Worm (Caenorhabditis elegans) whole organism, late embryonic: ENCODE measurements around the gene F11A10.6.

Source experiments
- C38D4.7 ChIP-seq: fragments of 200-800 bp; sonication (Bioruptor generic); optimal IDR thresholded peaks from 2 replicates; lab custom pipeline; 2018; ENCODE audit warnings: mild to moderate bottlenecking, missing genetic modification characterization, moderate library complexity, missing compliant biosample characterization
- F13H6.1 ChIP-seq: sonication (generic microtip); optimal IDR thresholded peaks from 2 replicates; lab custom pipeline; 2016; ENCODE audit warnings: missing genetic modification characterization, missing compliant biosample characterization
- K09A11.1 ChIP-seq: sonication (generic microtip); optimal IDR thresholded peaks from 2 replicates; lab custom pipeline; 2017; ENCODE audit warnings: antibody characterized with exemption, mild to moderate bottlenecking, missing genetic modification characterization, missing compliant biosample characterization; ENCODE audit not compliant: insufficient read depth
- Y22D7AL.16 ChIP-seq: sonication (generic microtip); optimal IDR thresholded peaks from 2 replicates; lab custom pipeline; 2016; ENCODE audit warnings: missing genetic modification characterization, missing compliant biosample characterization
- ama-1 ChIP-seq: fragments of 150-350 bp; optimal IDR thresholded peaks from 2 replicates; lab custom pipeline; 2014
- ceh-14 ChIP-seq: sonication (generic microtip); optimal IDR thresholded peaks from 2 replicates; lab custom pipeline; 2016; ENCODE audit warnings: missing genotype, missing genetic modification characterization, missing compliant biosample characterization
- ceh-18 ChIP-seq: sonication (generic microtip); optimal IDR thresholded peaks from 2 replicates; lab custom pipeline; 2016; ENCODE audit warnings: missing genetic modification characterization, missing compliant biosample characterization
- ceh-2 ChIP-seq: sonication (generic microtip); optimal IDR thresholded peaks from 2 replicates; lab custom pipeline; 2016; ENCODE audit warnings: missing genotype, missing genetic modification characterization, missing compliant biosample characterization
- ceh-22 ChIP-seq: sonication (generic microtip); optimal IDR thresholded peaks from 2 replicates; lab custom pipeline; 2017; ENCODE audit warnings: missing biosample characterization, missing genetic modification characterization
- ceh-24 ChIP-seq: sonication (generic microtip); optimal IDR thresholded peaks from 2 replicates; lab custom pipeline; 2016; ENCODE audit warnings: mild to moderate bottlenecking, missing genetic modification characterization, missing compliant biosample characterization
- ceh-30 ChIP-seq: fragments of 150-350 bp; optimal IDR thresholded peaks from 2 replicates; lab custom pipeline; 2014; ENCODE audit warnings: missing biosample characterization, missing genetic modification characterization
- ceh-31 ChIP-seq: sonication (generic microtip); optimal IDR thresholded peaks from 2 replicates; lab custom pipeline; 2016; ENCODE audit warnings: missing genetic modification characterization, missing compliant biosample characterization
- ceh-48 ChIP-seq: sonication (generic microtip); optimal IDR thresholded peaks from 2 replicates; lab custom pipeline; 2016; ENCODE audit warnings: missing genetic modification characterization, inconsistent platforms, missing compliant biosample characterization
- ceh-6 ChIP-seq: fragments of 200-800 bp; sonication (Bioruptor generic); optimal IDR thresholded peaks from 2 replicates; lab custom pipeline; 2018; ENCODE audit warnings: mild to moderate bottlenecking, missing genetic modification characterization, missing compliant biosample characterization
- che-1 ChIP-seq: sonication (generic microtip); optimal IDR thresholded peaks from 2 replicates; lab custom pipeline; 2016; ENCODE audit warnings: mild to moderate bottlenecking, missing genetic modification characterization, missing compliant biosample characterization
- dmd-4 ChIP-seq: sonication (generic microtip); optimal IDR thresholded peaks from 2 replicates; lab custom pipeline; 2016; ENCODE audit warnings: borderline replicate concordance, missing genetic modification characterization, missing compliant biosample characterization
- dve-1 ChIP-seq: sonication (generic microtip); optimal IDR thresholded peaks from 2 replicates; lab custom pipeline; 2017; ENCODE audit warnings: antibody characterized with exemption, mild to moderate bottlenecking, missing genetic modification characterization, missing compliant biosample characterization
- elt-4 ChIP-seq: sonication (generic microtip); optimal IDR thresholded peaks from 2 replicates; lab custom pipeline; 2016; ENCODE audit warnings: missing genetic modification characterization, missing compliant biosample characterization
- fkh-6 ChIP-seq: sonication (generic microtip); optimal IDR thresholded peaks from 2 replicates; lab custom pipeline; 2016; ENCODE audit warnings: missing genetic modification characterization, missing compliant biosample characterization
- gmeb-2 ChIP-seq: sonication (generic microtip); optimal IDR thresholded peaks from 2 replicates; lab custom pipeline; 2016; ENCODE audit warnings: missing genetic modification characterization, inconsistent platforms, missing compliant biosample characterization
- hlh-13 ChIP-seq: fragments of 200-800 bp; sonication (Bioruptor generic); optimal IDR thresholded peaks from 2 replicates; lab custom pipeline; 2018; ENCODE audit warnings: mild to moderate bottlenecking, missing genetic modification characterization, missing compliant biosample characterization
- hlh-15 ChIP-seq: sonication (generic microtip); optimal IDR thresholded peaks from 2 replicates; lab custom pipeline; 2016; ENCODE audit warnings: missing genetic modification characterization, missing compliant biosample characterization
- hlh-30 ChIP-seq: sonication (generic microtip); optimal IDR thresholded peaks from 2 replicates; lab custom pipeline; 2017; ENCODE audit warnings: antibody characterized with exemption, missing genetic modification characterization, missing compliant biosample characterization; ENCODE audit not compliant: insufficient read depth
- lim-6 ChIP-seq: sonication (generic microtip); optimal IDR thresholded peaks from 2 replicates; lab custom pipeline; 2016; ENCODE audit warnings: missing genetic modification characterization, missing compliant biosample characterization
- lin-11 ChIP-seq: fragments of 200-800 bp; sonication (Bioruptor generic); optimal IDR thresholded peaks from 2 replicates; lab custom pipeline; 2018; ENCODE audit warnings: mild to moderate bottlenecking, missing genetic modification characterization, missing compliant biosample characterization
- madf-2 ChIP-seq: sonication (generic microtip); optimal IDR thresholded peaks from 2 replicates; lab custom pipeline; 2017; ENCODE audit warnings: missing genetic modification characterization, missing compliant biosample characterization
- mec-3 ChIP-seq: sonication (generic microtip); optimal IDR thresholded peaks from 2 replicates; lab custom pipeline; 2016; ENCODE audit warnings: borderline replicate concordance, missing genetic modification characterization, missing compliant biosample characterization
- nfya-1 ChIP-seq: sonication (generic microtip); optimal IDR thresholded peaks from 2 replicates; lab custom pipeline; 2017; ENCODE audit warnings: missing genetic modification characterization, mild to moderate bottlenecking, missing compliant biosample characterization, antibody characterized with exemption, moderate library complexity
- nhr-11 ChIP-seq: fragments of 150-350 bp; optimal IDR thresholded peaks from 2 replicates; lab custom pipeline; 2014; ENCODE audit warnings: missing biosample characterization, missing genetic modification characterization
- pax-1 ChIP-seq: fragments of 150-350 bp; optimal IDR thresholded peaks from 2 replicates; lab custom pipeline; 2014; ENCODE audit warnings: missing biosample characterization, missing genetic modification characterization
- pha-2 ChIP-seq: sonication (generic microtip); optimal IDR thresholded peaks from 2 replicates; lab custom pipeline; 2017; ENCODE audit warnings: mild to moderate bottlenecking, missing genetic modification characterization, missing compliant biosample characterization
- pros-1 ChIP-seq: fragments of 150-350 bp; optimal IDR thresholded peaks from 2 replicates; lab custom pipeline; 2014; ENCODE audit warnings: missing biosample characterization, missing genetic modification reagents, missing genetic modification characterization
- ref-2 ChIP-seq: sonication (generic microtip); optimal IDR thresholded peaks from 2 replicates; lab custom pipeline; 2016; ENCODE audit warnings: missing genetic modification characterization, missing compliant biosample characterization
- sdc-2 ChIP-seq: sonication (generic microtip); optimal IDR thresholded peaks from 2 replicates; lab custom pipeline; 2016; ENCODE audit warnings: missing genotype, missing genetic modification characterization, missing compliant biosample characterization
- sox-2 ChIP-seq: fragments of 200-800 bp; sonication (Bioruptor generic); IDR thresholded peaks from 2 replicates; pipeline ENCODE4 v1.3.6; 2022; ENCODE audit warnings: missing genetic modification reagents, missing genetic modification characterization, missing compliant biosample characterization
- syd-9 ChIP-seq: sonication (generic microtip); optimal IDR thresholded peaks from 2 replicates; lab custom pipeline; 2016; ENCODE audit warnings: mild to moderate bottlenecking, missing genetic modification characterization, moderate library complexity, missing compliant biosample characterization
- tbx-2 ChIP-seq: sonication (generic microtip); optimal IDR thresholded peaks from 2 replicates; lab custom pipeline; 2016; ENCODE audit warnings: missing genetic modification characterization, missing compliant biosample characterization
- unc-3 ChIP-seq, 2 experiments: fragments of 200-800 bp in 1 of 2; sonication (Bioruptor generic) in 1 of 2; sonication (generic microtip) in 1 of 2; conservative IDR thresholded peaks in 1 of 2; optimal IDR thresholded peaks in 1 of 2; 2 replicates each; pipeline versions ENCODE4 v1.3.6 to Lab custom; 2016 to 2022; ENCODE audit warnings: missing compliant biosample characterization in 2 of 2, missing genetic modification characterization in 2 of 2, missing genetic modification reagents in 1 of 2
- unc-42 ChIP-seq: sonication (generic microtip); optimal IDR thresholded peaks from 2 replicates; lab custom pipeline; 2016; ENCODE audit warnings: missing genotype, missing genetic modification characterization, missing compliant biosample characterization
- unc-86 ChIP-seq: sonication (generic microtip); optimal IDR thresholded peaks from 2 replicates; lab custom pipeline; 2016; ENCODE audit warnings: missing genetic modification characterization, missing compliant biosample characterization
- zip-5 ChIP-seq: sonication (generic microtip); optimal IDR thresholded peaks from 2 replicates; lab custom pipeline; 2016; ENCODE audit warnings: missing genetic modification characterization, missing compliant biosample characterization

The F11A10.6 gene

DNA sequence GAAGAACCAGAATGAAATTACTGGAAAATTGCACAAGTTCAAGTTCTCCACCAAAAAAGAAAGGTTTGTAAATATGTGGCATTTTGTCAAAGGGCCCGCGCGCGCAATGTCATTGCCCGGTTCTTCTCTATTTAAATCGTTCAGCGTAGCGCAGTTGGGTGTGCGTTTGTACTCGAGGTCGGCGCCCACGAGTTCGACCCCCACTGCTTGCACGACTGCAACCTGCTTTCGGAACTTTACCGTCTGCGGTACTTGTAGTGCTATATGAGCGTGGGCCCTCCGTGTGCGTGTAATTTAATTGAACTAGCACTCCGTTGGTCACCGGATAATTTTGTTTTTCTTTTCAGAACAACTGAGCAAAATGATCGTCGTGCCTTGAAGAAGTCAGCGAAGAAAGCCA lies 3.0 kb downstream of the F11A10.6 start (continued):
- TF ChIP-seq ceh-2 (tag; lab: Kevin White, UChicago) (peak; percentile 65), pha-2 (tag; lab: Kevin White, UChicago) (peak; percentile 60), ceh-14 (tag; lab: Kevin White, UChicago) (peak; percentile 28), dmd-4 (peak; percentile 15), madf-2 (tag; lab: Kevin White, UChicago) (peak; percentile 55), unc-42 (tag; lab: Kevin White, UChicago) (no peak), ceh-48 (tag; lab: Kevin White, UChicago) (peak; percentile 36), sox-2 (peak; percentile 25; the same call in 1 of the 2 replicates), unc-3 (GFP tag; conservative IDR thresholded peaks at IDR 0.05; lab: Robert Waterston, UW) (no peak), unc-3 (tag; optimal IDR thresholded peaks at IDR 0.05; lab: Kevin White, UChicago) (peak; percentile 4), pax-1 (tag; lab: Kevin White, UChicago) (no peak), C38D4.7 (GFP tag; lab: Kevin White, UChicago) (no peak), hlh-13 (GFP tag; lab: Kevin White, UChicago) (peak; percentile 62), mec-3 (tag; lab: Kevin White, UChicago) (peak; percentile 4), che-1 (tag; lab: Kevin White, UChicago) (peak; percentile 49), hlh-15 (tag; lab: Kevin White, UChicago) (peak; percentile 38), hlh-30 (peak; percentile 68), ceh-24 (tag; lab: Kevin White, UChicago) (peak; percentile 22), tbx-2 (tag; lab: Kevin White, UChicago) (peak; percentile 61), dve-1 (tag; lab: Kevin White, UChicago) (no peak), ceh-31 (tag; lab: Kevin White, UChicago) (peak; percentile 23), ceh-30 (tag; lab: Kevin White, UChicago) (no peak), syd-9 (tag; lab: Kevin White, UChicago) (peak; percentile 30), nfya-1 (tag; lab: Kevin White, UChicago) (peak; percentile 45), ceh-18 (tag; lab: Kevin White, UChicago) (peak; percentile 19), K09A11.1 (peak; percentile 12), elt-4 (tag; lab: Kevin White, UChicago) (no peak), F13H6.1 (tag; lab: Kevin White, UChicago) (no peak), lin-11 (peak; percentile 46), fkh-6 (tag; lab: Kevin White, UChicago) (peak; percentile 62), ceh-6 (peak; percentile 54), nhr-11 (tag; lab: Kevin White, UChicago) (no peak), unc-86 (tag; lab: Kevin White, UChicago) (no peak), gmeb-2 (tag; lab: Kevin White, UChicago) (peak; percentile 68), lim-6 (tag; lab: Kevin White, UChicago) (no peak)
- TF ChIP-seq, all 69 proteins: peak for 41

DNA sequence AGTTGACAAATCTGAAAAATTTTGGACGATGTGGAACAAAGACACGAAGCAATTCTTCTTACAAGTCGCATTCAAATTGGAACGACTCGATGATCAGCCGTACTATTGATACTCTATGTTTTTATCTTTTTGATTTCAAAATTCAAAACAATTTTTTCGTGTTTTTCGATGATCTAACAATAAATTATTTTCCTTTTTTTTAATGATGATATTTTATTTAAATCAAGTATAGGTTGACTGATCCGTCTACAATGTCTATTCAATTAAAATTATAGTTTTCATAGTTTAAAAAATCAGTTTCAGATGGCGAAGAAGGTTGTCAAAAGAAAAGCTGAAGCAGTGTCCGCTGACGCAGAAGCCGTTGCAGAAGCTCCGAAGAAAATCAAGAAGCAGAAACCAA lies 4.3 kb downstream of the F11A10.6 start, which contains the start of gene rbm-34:
TSS of gene rbm-34 (plus strand) at position 301 of the 400 bp plus-strand sequence.
- no peak for TF ChIP-seq ama-1 (lab: Kevin White, UChicago)
- TF ChIP-seq ceh-22 (tag; lab: Kevin White, UChicago): no peak
- TF ChIP-seq, all 69 proteins: peak for 0

DNA sequence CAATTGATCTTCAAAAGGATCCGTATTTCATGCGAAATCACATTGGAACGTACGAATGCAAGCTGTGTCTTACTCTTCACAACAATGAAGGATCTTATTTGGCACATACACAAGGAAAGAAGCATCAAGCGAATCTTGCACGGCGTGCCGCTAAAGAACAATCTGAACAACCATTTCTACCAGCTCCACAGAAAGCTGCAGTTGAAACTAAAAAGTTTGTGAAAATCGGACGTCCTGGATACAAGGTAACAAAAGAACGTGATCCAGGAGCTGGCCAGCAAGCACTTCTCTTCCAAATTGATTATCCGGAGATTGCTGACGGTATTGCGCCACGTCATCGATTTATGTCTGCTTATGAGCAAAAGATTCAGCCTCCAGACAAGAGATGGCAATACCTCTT lies 4.9 kb downstream of the F11A10.6 start:
- TF ChIP-seq ceh-30 (tag; lab: Kevin White, UChicago) (no peak), F13H6.1 (tag; lab: Kevin White, UChicago) (no peak), madf-2 (tag; lab: Kevin White, UChicago) (no peak), ceh-2 (tag; lab: Kevin White, UChicago) (no peak), Y22D7AL.16 (tag; lab: Kevin White, UChicago) (no peak), ref-2 (tag; lab: Kevin White, UChicago) (no peak), che-1 (tag; lab: Kevin White, UChicago) (no peak), pax-1 (tag; lab: Kevin White, UChicago) (no peak), lin-11 (no peak), dmd-4 (no peak), zip-5 (tag; lab: Kevin White, UChicago) (no peak), sdc-2 (no peak), ceh-24 (tag; lab: Kevin White, UChicago) (no peak), pros-1 (tag; lab: Kevin White, UChicago) (no peak), ama-1 (lab: Kevin White, UChicago) (no peak), C38D4.7 (GFP tag; lab: Kevin White, UChicago) (no peak), elt-4 (tag; lab: Kevin White, UChicago) (no peak)
